Fruit fly (Drosophila melanogaster): ENCODE measurements around the gene sav.

Gene sav

DNA sequence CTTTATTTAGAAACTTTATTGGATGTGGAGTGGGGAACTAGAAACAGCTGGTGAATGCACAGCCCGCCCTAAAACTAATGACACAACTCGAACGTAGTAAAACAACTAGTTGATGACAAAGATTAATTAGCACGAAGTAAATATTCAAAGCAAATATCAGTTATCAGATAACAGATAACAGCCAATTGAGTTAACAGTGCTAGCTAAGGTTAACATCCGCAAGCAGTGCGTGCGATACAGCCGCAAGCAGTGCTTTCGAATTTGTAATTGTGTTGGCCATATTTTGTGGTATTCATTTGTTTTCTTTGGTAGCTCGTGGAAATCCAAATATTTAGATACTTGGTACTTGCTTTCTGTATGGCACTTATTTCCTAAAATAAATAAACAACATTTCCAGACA lies 47.6 kb downstream of the sav start:
- TF ChIP-seq CG8478 (optimal IDR thresholded peaks at IDR 0.05) (no peak), CTCF (optimal IDR thresholded peaks at IDR 0.05) (no peak)

DNA sequence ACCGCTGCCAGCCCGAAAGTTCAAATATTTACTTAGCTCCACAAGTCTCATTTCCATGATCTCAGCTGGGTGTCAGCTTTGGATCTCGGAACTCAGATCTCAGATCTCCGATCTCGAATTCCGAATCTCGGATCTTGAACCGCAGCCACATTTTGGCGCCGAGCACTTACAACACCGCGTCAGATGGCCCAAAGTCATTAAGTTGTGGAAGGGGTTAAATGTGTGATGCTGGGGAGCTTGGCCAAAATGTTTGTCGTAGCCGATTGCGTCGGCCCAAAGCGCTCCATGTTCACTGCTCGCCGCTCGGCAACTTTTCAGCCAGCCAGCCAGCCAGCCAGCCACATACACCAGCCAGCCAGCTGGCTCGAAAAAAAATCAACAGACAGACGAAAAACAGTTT lies 49.1 kb downstream of the sav start, which contains the start of gene CG6688:
Gene CG6688 (plus strand): TSS at position 396 of the 400 bp plus-strand sequence.
- TF ChIP-seq CG8478 (optimal IDR thresholded peaks at IDR 0.05): no peak
- TF ChIP-seq CTCF (optimal IDR thresholded peaks at IDR 0.05): no peak

DNA sequence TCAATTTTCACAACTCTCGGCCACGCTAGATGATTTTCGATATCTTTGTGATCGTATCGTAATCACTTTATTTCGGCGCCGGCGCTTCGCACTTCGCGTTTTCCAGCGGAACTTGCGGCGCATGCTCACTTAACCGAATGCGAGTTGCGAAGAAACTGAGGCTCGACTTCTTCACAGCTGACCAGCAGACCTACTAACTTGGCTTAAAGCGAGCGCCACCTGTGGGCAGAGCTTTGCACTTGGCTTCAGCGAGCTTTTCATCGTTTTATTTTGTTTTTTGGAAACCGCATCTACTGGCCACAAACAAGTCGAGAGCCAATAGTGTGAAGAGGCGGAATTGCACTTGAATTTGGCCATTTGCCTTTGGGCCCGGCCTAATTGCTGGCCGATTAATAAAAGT lies 50.7 kb downstream of the sav start, which contains the start of gene CG34375:
Gene CG34375 (minus strand): TSS at position 157 of the 400 bp plus-strand sequence.
- TF ChIP-seq CG8478 (optimal IDR thresholded peaks at IDR 0.05) (no peak), CTCF (optimal IDR thresholded peaks at IDR 0.05) (no peak)

dm6 chr3R:23009480-23010115 lies 51.5 kb downstream of the sav start:
- TF ChIP-seq CTCF (optimal IDR thresholded peaks at IDR 0.05) (no peak), CG8478 (optimal IDR thresholded peaks at IDR 0.05) (no peak)
